Worm (Caenorhabditis elegans) whole organism, L1 larva: ENCODE results near the gene lgc-48.

Experiments
- blmp-1 ChIP-seq: fragments of 150-350 bp; optimal IDR thresholded peaks from 2 replicates; lab custom pipeline; 2014; ENCODE audit warnings: missing biosample characterization, missing genetic modification characterization
- ceh-90 ChIP-seq: sonication (generic microtip); optimal IDR thresholded peaks from 2 replicates; lab custom pipeline; 2016; ENCODE audit warnings: missing genetic modification characterization, missing compliant biosample characterization
- efl-1 ChIP-seq, 4 experiments: fragments of 150-350 bp; optimal IDR thresholded peaks in 3 of 4; peaks in 1 of 4; 1 replicate in 1 of 4; 2 replicates in 3 of 4; lab custom pipeline; 2014; ENCODE audit warnings: missing biosample characterization in 2 of 4, missing genetic modification characterization in 2 of 4, missing genetic modification reagents in 2 of 4
- elt-3 ChIP-seq, 6 experiments: fragments of 150-350 bp in 1 of 6; sonication (generic microtip); optimal IDR thresholded peaks; 2 replicates each; lab custom pipeline; 2017 to 2018; ENCODE audit warnings: missing biosample characterization in 6 of 6, missing genetic modification characterization in 6 of 6, inconsistent platforms in 1 of 6
- isw-1 ChIP-seq: fragments of 200-800 bp; sonication (Bioruptor generic); IDR thresholded peaks from 2 replicates; pipeline ENCODE4 v1.3.6; 2022; ENCODE audit warnings: missing genetic modification characterization, missing compliant biosample characterization
- jun-1 ChIP-seq: fragments of 150-350 bp; optimal IDR thresholded peaks from 2 replicates; lab custom pipeline; 2014; ENCODE audit warnings: missing biosample characterization, missing genetic modification reagents, missing genetic modification characterization
- lin-15B ChIP-seq: fragments of 150-350 bp; sonication (generic microtip); optimal IDR thresholded peaks from 3 replicates; lab custom pipeline; 2014; ENCODE audit warnings: missing biosample characterization, missing genetic modification characterization
- lsy-2 ChIP-seq, 2 experiments: fragments of 150-350 bp; optimal IDR thresholded peaks; 2 replicates each; lab custom pipeline; 2014; ENCODE audit warnings: missing biosample characterization in 2 of 2, missing genetic modification characterization in 2 of 2
- nhr-47 ChIP-seq: sonication (generic microtip); optimal IDR thresholded peaks from 2 replicates; lab custom pipeline; 2016; ENCODE audit warnings: mild to moderate bottlenecking, missing genetic modification characterization, moderate library complexity, missing compliant biosample characterization
- nhr-90 ChIP-seq: sonication (generic microtip); optimal IDR thresholded peaks from 2 replicates; lab custom pipeline; 2016; ENCODE audit warnings: mild to moderate bottlenecking, missing genetic modification characterization, missing compliant biosample characterization; ENCODE audit not compliant: poor library complexity
- snpc-4 ChIP-seq: fragments of 150-350 bp; optimal IDR thresholded peaks from 2 replicates; lab custom pipeline; 2014; ENCODE audit warnings: missing biosample characterization, missing genetic modification characterization
- tbx-2 ChIP-seq: sonication (generic microtip); optimal IDR thresholded peaks from 2 replicates; lab custom pipeline; 2016; ENCODE audit warnings: missing genetic modification characterization, missing compliant biosample characterization
- xbp-1 ChIP-seq: sonication (generic microtip); optimal IDR thresholded peaks from 2 replicates; lab custom pipeline; 2016; ENCODE audit warnings: missing genetic modification characterization, missing compliant biosample characterization
- ztf-4 ChIP-seq: fragments of 150-350 bp; optimal IDR thresholded peaks from 2 replicates; lab custom pipeline; 2014; ENCODE audit warnings: missing biosample characterization, missing genetic modification characterization

ce11 chrV:13304663-13305188 is 35.3 kb upstream of the lgc-48 start, which contains the start of gene C26E1.2:
- TF ChIP-seq snpc-4 (tag; lab: Kevin White, UChicago), result no peak
- TF ChIP-seq ztf-4 (tag; lab: Kevin White, UChicago), result no peak
- TF ChIP-seq tbx-2 (tag; lab: Kevin White, UChicago), result no peak
- no peak for TF ChIP-seq jun-1 (tag; lab: Kevin White, UChicago)
- no peak for TF ChIP-seq ceh-90 (tag; lab: Kevin White, UChicago)
- no peak for TF ChIP-seq nhr-90
- no peak for TF ChIP-seq nhr-47
- no peak for TF ChIP-seq lsy-2 (tag; optimal IDR thresholded peaks at IDR 0.05; lab: Kevin White, UChicago)
- TF ChIP-seq efl-1 (optimal IDR thresholded peaks at IDR 0.05; lab: Kevin White, UChicago), result no peak
- no peak for TF ChIP-seq efl-1 (GFP tag; optimal IDR thresholded peaks at IDR 0.05 in 1 of 2; lab: Kevin White, UChicago)
- TF ChIP-seq lin-15B (tag; lab: Kevin White, UChicago), result no peak
- no peak for TF ChIP-seq blmp-1 (tag; lab: Kevin White, UChicago)
- TF ChIP-seq elt-3 (tag; optimal IDR thresholded peaks at IDR 0.05; lab: Kevin White, UChicago), result no peak
- no peak for TF ChIP-seq xbp-1 (tag; lab: Kevin White, UChicago)
- no peak for TF ChIP-seq isw-1 (GFP tag; lab: Robert Waterston, UW)
